Fruit fly (Drosophila melanogaster) whole organism, prepupa: Measurements from ENCODE around the gene GstD1.

Source experiments
- Blimp-1 ChIP-seq: fragments of 200-800 bp; sonication (Bioruptor generic); optimal IDR thresholded peaks from 3 replicates; lab custom pipeline; 2017; ENCODE audit warnings: missing biosample characterization, missing genetic modification characterization, mild to moderate bottlenecking, moderate library complexity, missing genetic modification reagents
- CG10669 ChIP-seq: fragments of 200-800 bp; sonication (Bioruptor generic); optimal IDR thresholded peaks from 3 replicates; lab custom pipeline; 2018; ENCODE audit warnings: missing biosample characterization, mild to moderate bottlenecking, missing genetic modification characterization, moderate library complexity
- CG11762 ChIP-seq: fragments of 200-800 bp; sonication (Bioruptor generic); optimal IDR thresholded peaks from 3 replicates; lab custom pipeline; 2016; ENCODE audit warnings: missing biosample characterization, missing genetic modification characterization; ENCODE audit not compliant: insufficient read depth
- CG11902 ChIP-seq: fragments of 200-800 bp; sonication (Bioruptor generic); optimal IDR thresholded peaks from 3 replicates; lab custom pipeline; 2016; ENCODE audit warnings: missing biosample characterization, missing genetic modification characterization
- CG15336 ChIP-seq: fragments of 200-800 bp; sonication (Bioruptor generic); IDR thresholded peaks from 2 replicates; pipeline ENCODE4 v1.3.6; 2022; ENCODE audit warnings: missing biosample characterization, missing genetic modification characterization
- CG1621 ChIP-seq: fragments of 200-800 bp; sonication (Bioruptor generic); optimal IDR thresholded peaks from 3 replicates; lab custom pipeline; 2018; ENCODE audit warnings: missing biosample characterization, mild to moderate bottlenecking, missing genetic modification characterization
- CG16779 ChIP-seq: fragments of 200-800 bp; sonication (Bioruptor generic); optimal IDR thresholded peaks from 3 replicates; lab custom pipeline; 2017; ENCODE audit warnings: missing biosample characterization, mild to moderate bottlenecking, missing genetic modification characterization
- CG3032 ChIP-seq: fragments of 200-800 bp; optimal IDR thresholded peaks from 2 replicates; lab custom pipeline; 2019; ENCODE audit warnings: missing biosample characterization, mild to moderate bottlenecking, missing genetic modification characterization, moderate library complexity
- CG31627 ChIP-seq: fragments of 200-800 bp; sonication (Bioruptor generic); optimal IDR thresholded peaks from 3 replicates; lab custom pipeline; 2016; ENCODE audit warnings: missing biosample characterization, missing genetic modification characterization
- CG32006 ChIP-seq: fragments of 200-800 bp; sonication (Bioruptor generic); optimal IDR thresholded peaks from 3 replicates; lab custom pipeline; 2017; ENCODE audit warnings: missing biosample characterization, mild to moderate bottlenecking, missing genetic modification characterization
- CG34406 ChIP-seq: fragments of 200-800 bp; sonication (Bioruptor generic); optimal IDR thresholded peaks from 3 replicates; lab custom pipeline; 2016; ENCODE audit warnings: missing biosample characterization, missing genetic modification characterization
- CG3919 ChIP-seq: fragments of 200-800 bp; sonication (Bioruptor generic); optimal IDR thresholded peaks from 3 replicates; lab custom pipeline; 2016; ENCODE audit warnings: missing biosample characterization, missing genetic modification characterization
- CG4318 ChIP-seq: fragments of 200-800 bp; sonication (Bioruptor generic); optimal IDR thresholded peaks from 3 replicates; lab custom pipeline; 2017; ENCODE audit warnings: missing biosample characterization, mild to moderate bottlenecking, missing genetic modification characterization
- CG6163 ChIP-seq: fragments of 200-800 bp; sonication (Bioruptor generic); IDR thresholded peaks from 3 replicates; pipeline ENCODE4 v1.3.6; 2022; ENCODE audit warnings: missing biosample characterization, missing genetic modification characterization
- CG6276 ChIP-seq: fragments of 200-800 bp; sonication (Bioruptor generic); optimal IDR thresholded peaks from 2 replicates; lab custom pipeline; 2017; ENCODE audit warnings: missing biosample characterization, mild to moderate bottlenecking, missing genetic modification characterization
- CG6792 ChIP-seq: fragments of 200-800 bp; sonication (Bioruptor generic); optimal IDR thresholded peaks from 3 replicates; lab custom pipeline; 2016; ENCODE audit warnings: missing biosample characterization, missing genetic modification characterization
- CG6808 ChIP-seq: fragments of 200-800 bp; sonication (Bioruptor generic); optimal IDR thresholded peaks from 3 replicates; lab custom pipeline; 2017; ENCODE audit warnings: missing biosample characterization, missing genetic modification characterization, mild to moderate bottlenecking, moderate library complexity, missing genetic modification reagents
- CG7368 ChIP-seq: fragments of 200-800 bp; sonication (Bioruptor generic); optimal IDR thresholded peaks from 3 replicates; lab custom pipeline; 2016; ENCODE audit warnings: missing biosample characterization, missing genetic modification characterization
- CG8119 ChIP-seq: fragments of 200-800 bp; sonication (Bioruptor generic); IDR thresholded peaks from 3 replicates; pipeline ENCODE4 v1.3.6; 2022; ENCODE audit warnings: missing biosample characterization, missing genetic modification characterization
- CG8319 ChIP-seq: fragments of 200-800 bp; sonication (Bioruptor generic); optimal IDR thresholded peaks from 3 replicates; lab custom pipeline; 2016; ENCODE audit warnings: missing biosample characterization, missing genetic modification characterization
- CG8632 ChIP-seq: fragments of 200-800 bp; sonication (Bioruptor generic); optimal IDR thresholded peaks from 3 replicates; lab custom pipeline; 2016; ENCODE audit warnings: missing biosample characterization, missing genetic modification characterization
- CG9139 ChIP-seq: fragments of 200-800 bp; sonication (Bioruptor generic); optimal IDR thresholded peaks from 3 replicates; lab custom pipeline; 2017; ENCODE audit warnings: missing biosample characterization, mild to moderate bottlenecking, missing genetic modification characterization
- Eip78C ChIP-seq: fragments of 200-800 bp; sonication (Bioruptor generic); peaks from one replicate; lab custom pipeline; 2016; ENCODE audit warnings: missing biosample characterization, missing genetic modification characterization
- Eip93F ChIP-seq: fragments of 200-800 bp; sonication (Bioruptor generic); optimal IDR thresholded peaks from 2 replicates; lab custom pipeline; 2016; ENCODE audit warnings: missing biosample characterization, mild to moderate bottlenecking, missing genetic modification characterization
- Ets21C ChIP-seq: fragments of 200-800 bp; sonication (Bioruptor generic); optimal IDR thresholded peaks from 3 replicates; lab custom pipeline; 2016; ENCODE audit warnings: missing biosample characterization, missing genetic modification characterization
- Ets96B ChIP-seq: fragments of 200-800 bp; optimal IDR thresholded peaks from 2 replicates; lab custom pipeline; 2019; ENCODE audit warnings: missing biosample characterization, mild to moderate bottlenecking, missing genetic modification characterization, moderate library complexity
- Gug ChIP-seq: fragments of 200-800 bp; sonication (Bioruptor generic); IDR thresholded peaks from 2 replicates; pipeline ENCODE4 v1.3.6; 2022; ENCODE audit warnings: missing biosample characterization, missing genetic modification characterization
- Hr38 ChIP-seq: sonication (Bioruptor generic); optimal IDR thresholded peaks from 2 replicates; lab custom pipeline; 2016; ENCODE audit warnings: missing biosample characterization, missing genetic modification characterization
- Hr39 ChIP-seq: fragments of 200-800 bp; sonication (Bioruptor generic); optimal IDR thresholded peaks from 2 replicates; lab custom pipeline; 2016; ENCODE audit warnings: missing biosample characterization, missing genetic modification characterization
- Hr4 ChIP-seq: fragments of 200-800 bp; sonication (Bioruptor generic); optimal IDR thresholded peaks from 3 replicates; lab custom pipeline; 2016; ENCODE audit warnings: missing biosample characterization, missing genetic modification characterization
- Lpt ChIP-seq: fragments of 200-800 bp; sonication (Bioruptor generic); optimal IDR thresholded peaks from 3 replicates; lab custom pipeline; 2016; ENCODE audit warnings: missing biosample characterization, missing genetic modification characterization
- Met ChIP-seq: fragments of 200-800 bp; sonication (Bioruptor generic); optimal IDR thresholded peaks from 3 replicates; lab custom pipeline; 2016; ENCODE audit warnings: missing biosample characterization, missing genetic modification characterization
- OdsH ChIP-seq: fragments of 200-800 bp; sonication (Bioruptor generic); optimal IDR thresholded peaks from 3 replicates; lab custom pipeline; 2016; ENCODE audit warnings: missing biosample characterization, missing genetic modification characterization
- Smox ChIP-seq: fragments of 200-800 bp; sonication (Bioruptor generic); optimal IDR thresholded peaks from 3 replicates; lab custom pipeline; 2016; ENCODE audit warnings: missing biosample characterization, missing genetic modification characterization
- Sox102F ChIP-seq: fragments of 200-800 bp; sonication (Bioruptor generic); optimal IDR thresholded peaks from 2 replicates; lab custom pipeline; 2016; ENCODE audit warnings: missing biosample characterization, mild to moderate bottlenecking, missing genetic modification characterization
- Sox15 ChIP-seq: fragments of 200-800 bp; sonication (Bioruptor generic); optimal IDR thresholded peaks from 3 replicates; lab custom pipeline; 2016; ENCODE audit warnings: missing biosample characterization, missing genetic modification characterization
- achi ChIP-seq: fragments of 200-800 bp; sonication (Bioruptor generic); optimal IDR thresholded peaks from 3 replicates; lab custom pipeline; 2016; ENCODE audit warnings: missing biosample characterization, missing genetic modification characterization
- acj6 ChIP-seq: fragments of 200-800 bp; sonication (Bioruptor generic); optimal IDR thresholded peaks from 3 replicates; lab custom pipeline; 2016; ENCODE audit warnings: missing biosample characterization, missing genetic modification characterization
- cyc ChIP-seq: fragments of 200-800 bp; sonication (Bioruptor generic); optimal IDR thresholded peaks from 3 replicates; lab custom pipeline; 2016; ENCODE audit warnings: missing biosample characterization, missing genetic modification characterization
- dac ChIP-seq: fragments of 200-800 bp; sonication (Bioruptor generic); optimal IDR thresholded peaks from 2 replicates; lab custom pipeline; 2017; ENCODE audit warnings: missing biosample characterization, mild to moderate bottlenecking, missing genetic modification characterization
- dsx ChIP-seq: fragments of 200-800 bp; optimal IDR thresholded peaks from 3 replicates; lab custom pipeline; 2019; ENCODE audit warnings: missing biosample characterization, mild to moderate bottlenecking, missing genetic modification characterization, moderate library complexity; ENCODE audit not compliant: poor library complexity, severe bottlenecking
- eg ChIP-seq: fragments of 200-800 bp; sonication (Bioruptor generic); IDR thresholded peaks from 3 replicates; pipeline ENCODE4 v1.3.6; 2022; ENCODE audit warnings: missing biosample characterization, missing genetic modification characterization
- esn ChIP-seq: fragments of 200-800 bp; sonication (Bioruptor generic); optimal IDR thresholded peaks from 2 replicates; lab custom pipeline; 2016; ENCODE audit warnings: missing biosample characterization, mild to moderate bottlenecking, missing genetic modification characterization, moderate library complexity
- fd59A ChIP-seq: fragments of 200-800 bp; sonication (Bioruptor generic); optimal IDR thresholded peaks from 2 replicates; lab custom pipeline; 2017; ENCODE audit warnings: missing biosample characterization, mild to moderate bottlenecking, missing genetic modification characterization, missing genetic modification reagents
- fd85E ChIP-seq: fragments of 200-800 bp; sonication (Bioruptor generic); optimal IDR thresholded peaks from 3 replicates; lab custom pipeline; 2016; ENCODE audit warnings: missing biosample characterization, missing genetic modification characterization
- fkh ChIP-seq: fragments of 200-800 bp; sonication (Bioruptor generic); optimal IDR thresholded peaks from 3 replicates; lab custom pipeline; 2017; ENCODE audit warnings: missing biosample characterization, mild to moderate bottlenecking, missing genetic modification characterization, moderate library complexity
- net ChIP-seq: fragments of 200-800 bp; sonication (Bioruptor generic); optimal IDR thresholded peaks from 3 replicates; lab custom pipeline; 2016; ENCODE audit warnings: missing biosample characterization, missing genetic modification characterization
- spab ChIP-seq: fragments of 200-800 bp; sonication (Bioruptor generic); optimal IDR thresholded peaks from 2 replicates; lab custom pipeline; 2017; ENCODE audit warnings: missing biosample characterization, mild to moderate bottlenecking, missing genetic modification characterization, missing genetic modification reagents
- ss ChIP-seq, 2 experiments: fragments of 200-800 bp; sonication (Bioruptor generic); optimal IDR thresholded peaks; 2 replicates in 1 of 2; 3 replicates in 1 of 2; lab custom pipeline; 2017 to 2018; ENCODE audit warnings: mild to moderate bottlenecking in 2 of 2, missing biosample characterization in 2 of 2, missing genetic modification characterization in 2 of 2, moderate library complexity in 1 of 2
- topi ChIP-seq: fragments of 200-800 bp; sonication (Bioruptor generic); optimal IDR thresholded peaks from 3 replicates; lab custom pipeline; 2016; ENCODE audit warnings: missing biosample characterization, missing genetic modification characterization
- vri ChIP-seq: fragments of 200-800 bp; sonication (Bioruptor generic); optimal IDR thresholded peaks from 3 replicates; lab custom pipeline; 2016; ENCODE audit warnings: missing biosample characterization, mild to moderate bottlenecking, missing genetic modification characterization

Gene GstD1

dm6 chr3R:12369135-12369792 lies at the start of gene GstD1:
GstD1 (minus strand) TSS chr3R:12369268.
- peak; percentile 2 for TF ChIP-seq Sox102F (GFP tag; lab: Kevin White, UChicago)
- no peak for TF ChIP-seq CG8319 (GFP tag; lab: Kevin White, UChicago)
- peak; percentile 62 for TF ChIP-seq fkh (GFP tag; lab: Kevin White, UChicago)
- peak; percentile 61 for TF ChIP-seq Hr39 (GFP tag; lab: Kevin White, UChicago)
- peak; percentile 69 for TF ChIP-seq CG6163
- peak; percentile 43 for TF ChIP-seq acj6 (GFP tag; lab: Kevin White, UChicago)
- peak; percentile 3 to 53 for TF ChIP-seq ss (GFP tag; optimal IDR thresholded peaks at IDR 0.05; lab: Kevin White, UChicago)
- TF ChIP-seq spab (GFP tag; lab: Kevin White, UChicago): peak; percentile 25
- peak; percentile 48 for TF ChIP-seq topi (GFP tag; lab: Kevin White, UChicago)
- peak; percentile 71 for TF ChIP-seq CG3919 (GFP tag; lab: Kevin White, UChicago)
- TF ChIP-seq vri: peak; percentile 49
- TF ChIP-seq Hr38: no peak
- TF ChIP-seq Blimp-1 (GFP tag; lab: Kevin White, UChicago): no peak
- peak; percentile 63 for TF ChIP-seq net (GFP tag; lab: Kevin White, UChicago)
- TF ChIP-seq CG4318 (GFP tag; lab: Kevin White, UChicago): peak; percentile 76
- TF ChIP-seq achi (GFP tag; lab: Kevin White, UChicago): peak; percentile 74
- no peak for TF ChIP-seq fd85E (GFP tag; lab: Kevin White, UChicago)
- peak; percentile 43 for TF ChIP-seq CG34406 (GFP tag; lab: Kevin White, UChicago)
- TF ChIP-seq Met: peak; percentile 50
- TF ChIP-seq Hr4 (GFP tag; lab: Kevin White, UChicago): peak; percentile 83
- peak; percentile 83 for TF ChIP-seq Lpt (GFP tag; lab: Kevin White, UChicago)
- peak; percentile 51 for TF ChIP-seq CG6808 (GFP tag; lab: Kevin White, UChicago)
- peak; percentile 89 for TF ChIP-seq CG32006 (GFP tag; lab: Kevin White, UChicago)
- no peak for TF ChIP-seq CG11902 (GFP tag; lab: Kevin White, UChicago)
- TF ChIP-seq CG1621 (tag; lab: Kevin White, UChicago): no peak
- no peak for TF ChIP-seq Eip93F (GFP tag; lab: Kevin White, UChicago)
- peak; percentile 39 for TF ChIP-seq Ets21C (GFP tag; lab: Kevin White, UChicago)
- TF ChIP-seq CG8119 (GFP tag; lab: Robert Waterston, UW): peak; percentile 72
- TF ChIP-seq esn (GFP tag; lab: Kevin White, UChicago): peak; percentile 60
- TF ChIP-seq OdsH: peak; percentile 59
- 0 out of 2 replicates have a peak, but pooled peaks have one; percentile 52 for TF ChIP-seq Gug (GFP tag; lab: Robert Waterston, UW)
- peak; percentile 40 for TF ChIP-seq CG10669 (GFP tag; lab: Kevin White, UChicago)
- peak; percentile 1 for TF ChIP-seq CG7368 (GFP tag; lab: Kevin White, UChicago)
- TF ChIP-seq CG16779 (tag; lab: Kevin White, UChicago): peak; percentile 36
- peak; percentile 36 for TF ChIP-seq CG9139 (GFP tag; lab: Kevin White, UChicago)
- TF ChIP-seq CG8632 (GFP tag; lab: Kevin White, UChicago): no peak
- peak; percentile 76 for TF ChIP-seq CG15336 (GFP tag; lab: Robert Waterston, UW)
- TF ChIP-seq CG6276 (GFP tag; lab: Kevin White, UChicago): peak; percentile 77
- peak; percentile 60 for TF ChIP-seq cyc (GFP tag; lab: Kevin White, UChicago)
- TF ChIP-seq Eip78C (GFP tag; lab: Kevin White, UChicago): peak; percentile 89
- peak; percentile 75 for TF ChIP-seq eg
- TF ChIP-seq CG31627 (GFP tag; lab: Kevin White, UChicago): peak; percentile 47
- TF ChIP-seq Sox15 (GFP tag; lab: Kevin White, UChicago): peak; percentile 10
- TF ChIP-seq CG3032 (tag; lab: Kevin White, UChicago): peak; percentile 45
- peak; percentile 47 for TF ChIP-seq dac (GFP tag; lab: Kevin White, UChicago)
- TF ChIP-seq Smox (GFP tag; lab: Kevin White, UChicago): peak; percentile 36
- peak; percentile 30 for TF ChIP-seq CG11762 (GFP tag; lab: Kevin White, UChicago)
- TF ChIP-seq dsx: peak; percentile 20
- TF ChIP-seq Ets96B (tag; lab: Kevin White, UChicago): peak; percentile 51
- TF ChIP-seq fd59A (GFP tag; lab: Kevin White, UChicago): peak; percentile 59
- TF ChIP-seq CG6792 (GFP tag; lab: Kevin White, UChicago): peak; percentile 21
